Fruit fly (Drosophila melanogaster): Measurements from ENCODE around the gene shps.

Gene shps

dm6 chr3R:24279291-24279690 is at the start of gene shps:
Gene shps (plus strand): TSS chr3R:24279572.
- no peak for TF ChIP-seq CG15696 (tag; optimal IDR thresholded peaks at IDR 0.05)
- TF ChIP-seq chm (GFP tag; IDR thresholded peaks at IDR 0.05), result 0 out of 2 replicates have a peak, but pooled peaks have one; percentile 6
- TF ChIP-seq HmgZ (tag; optimal IDR thresholded peaks at IDR 0.05), result peak; percentile 36
- peak; percentile 72; the same call in 2 of the 3 replicates for TF ChIP-seq knrl (GFP tag; IDR thresholded peaks at IDR 0.05; ENCODE audit: partially characterized antibody)
- no peak for TF ChIP-seq zf30C (GFP tag; optimal IDR thresholded peaks at IDR 0.05)
- no peak for TF ChIP-seq sug (tag; optimal IDR thresholded peaks at IDR 0.05)
- TF ChIP-seq bbx (GFP tag; IDR thresholded peaks at IDR 0.05; ENCODE audit: partially characterized antibody), result peak; percentile 88
- peak; percentile 50; the same call in 1 of the 2 replicates for TF ChIP-seq unc-4 (GFP tag; IDR thresholded peaks at IDR 0.05; ENCODE audit: partially characterized antibody)
- no peak for TF ChIP-seq CG9817 (tag; optimal IDR thresholded peaks at IDR 0.05)
- peak; percentile 53 for TF ChIP-seq Med (GFP tag)
- TF ChIP-seq Doc3 (GFP tag; IDR thresholded peaks at IDR 0.05; ENCODE audit: partially characterized antibody), result peak; percentile 36; the same call in 1 of the 3 replicates
- peak; percentile 55 for TF ChIP-seq HmgD (GFP tag; optimal IDR thresholded peaks at IDR 0.05)
- TF ChIP-seq CG9609 (GFP tag; optimal IDR thresholded peaks at IDR 0.05), result no peak
- peak; percentile 98 for TF ChIP-seq HLH4C (GFP tag; IDR thresholded peaks at IDR 0.05; ENCODE audit: partially characterized antibody)
- no peak for TF ChIP-seq CG17361 (GFP tag; IDR thresholded peaks at IDR 0.05)
- no peak for TF ChIP-seq dan (GFP tag; IDR thresholded peaks at IDR 0.05)
- TF ChIP-seq CG6791 (GFP tag; IDR thresholded peaks at IDR 0.05; ENCODE audit: partially characterized antibody), result peak; percentile 98
- peak; percentile 96 for TF ChIP-seq ato (GFP tag; IDR thresholded peaks at IDR 0.05; ENCODE audit: partially characterized antibody)
- peak; percentile 98 for TF ChIP-seq Dp (GFP tag; optimal IDR thresholded peaks at IDR 0.05)
- no peak for TF ChIP-seq Neu2 (GFP tag; optimal IDR thresholded peaks at IDR 0.05; ENCODE audit: borderline replicate concordance)
- TF ChIP-seq zen2 (GFP tag; IDR thresholded peaks at IDR 0.05; ENCODE audit: partially characterized antibody), result peak; percentile 30; the same call in 1 of the 3 replicates
- peak; percentile 96 for TF ChIP-seq nerfin-2 (GFP tag; IDR thresholded peaks at IDR 0.05; ENCODE audit: partially characterized antibody)
- peak in 1 of 2 experiments; percentile 13 for TF ChIP-seq pan (optimal IDR thresholded peaks at IDR 0.05)
- TF ChIP-seq pan (GFP tag; optimal IDR thresholded peaks at IDR 0.05 in 1 of 2, IDR thresholded peaks at IDR 0.05 in 1 of 2), result no peak
- no peak for TF ChIP-seq lov (optimal IDR thresholded peaks at IDR 0.05)
- TF ChIP-seq lov (GFP tag; IDR thresholded peaks at IDR 0.05), result 0 out of 3 replicates have a peak, but pooled peaks have one; percentile 36
- peak; percentile 68 for TF ChIP-seq CG42726 (GFP tag; IDR thresholded peaks at IDR 0.05; ENCODE audit: partially characterized antibody)
- TF ChIP-seq CG14860 (GFP tag; IDR thresholded peaks at IDR 0.05; ENCODE audit: partially characterized antibody), result peak; percentile 94
- TF ChIP-seq vnd (GFP tag; IDR thresholded peaks at IDR 0.05; ENCODE audit: partially characterized antibody), result peak; percentile 82
- 0 out of 3 replicates have a peak, but pooled peaks have one; percentile 28 for TF ChIP-seq Optix (GFP tag; IDR thresholded peaks at IDR 0.05)
- TF ChIP-seq Tbp (GFP tag; optimal IDR thresholded peaks at IDR 0.05), result peak; percentile 91
- no peak for TF ChIP-seq tx (GFP tag; optimal IDR thresholded peaks at IDR 0.05)
- peak; percentile 73 for TF ChIP-seq CG13287 (GFP tag; IDR thresholded peaks at IDR 0.05; ENCODE audit: partially characterized antibody)
- TF ChIP-seq CG11398 (GFP tag; optimal IDR thresholded peaks at IDR 0.05), result no peak
- TF ChIP-seq so (GFP tag; IDR thresholded peaks at IDR 0.05), result no peak
- no peak for TF ChIP-seq CG10565 (GFP tag; optimal IDR thresholded peaks at IDR 0.05)
- no peak for TF ChIP-seq Ptx1 (GFP tag; IDR thresholded peaks at IDR 0.05)
- no peak for TF ChIP-seq CG4282 (GFP tag; optimal IDR thresholded peaks at IDR 0.05)
- TF ChIP-seq CG32772 (GFP tag; IDR thresholded peaks at IDR 0.05), result no peak
- TF ChIP-seq Blimp-1 (GFP tag; optimal IDR thresholded peaks at IDR 0.05), result no peak
- TF ChIP-seq Elba2 (GFP tag; optimal IDR thresholded peaks at IDR 0.05), result no peak
- TF ChIP-seq CG34422 (GFP tag; IDR thresholded peaks at IDR 0.05), result 0 out of 3 replicates have a peak, but pooled peaks have one; percentile 19
- peak; percentile 90 for TF ChIP-seq Bgb (GFP tag; IDR thresholded peaks at IDR 0.05; ENCODE audit: partially characterized antibody)
- peak; percentile 92 for TF ChIP-seq CG7963 (GFP tag; IDR thresholded peaks at IDR 0.05; ENCODE audit: partially characterized antibody)
- TF ChIP-seq Hmr (GFP tag; optimal IDR thresholded peaks at IDR 0.05), result no peak
- peak; percentile 48 for TF ChIP-seq sens (GFP tag)
- TF ChIP-seq z (GFP tag; IDR thresholded peaks at IDR 0.05), result 0 out of 3 replicates have a peak, but pooled peaks have one; percentile 30
- TF ChIP-seq al (GFP tag; IDR thresholded peaks at IDR 0.05), result no peak
- no peak for TF ChIP-seq CG15479 (GFP tag; optimal IDR thresholded peaks at IDR 0.05)

Measured in whole organism, embryonic.